Fruit fly (Drosophila melanogaster) whole organism, prepupa: ENCODE measurements around the gene Dhc1.

Experiments used
- CG10669 ChIP-seq: fragments of 200-800 bp; sonication (Bioruptor generic); optimal IDR thresholded peaks from 3 replicates; lab custom pipeline; 2018; ENCODE audit warnings: missing biosample characterization, mild to moderate bottlenecking, missing genetic modification characterization, moderate library complexity
- CG11762 ChIP-seq: fragments of 200-800 bp; sonication (Bioruptor generic); optimal IDR thresholded peaks from 3 replicates; lab custom pipeline; 2016; ENCODE audit warnings: missing biosample characterization, missing genetic modification characterization; ENCODE audit not compliant: insufficient read depth
- CG11902 ChIP-seq: fragments of 200-800 bp; sonication (Bioruptor generic); optimal IDR thresholded peaks from 3 replicates; lab custom pipeline; 2016; ENCODE audit warnings: missing biosample characterization, missing genetic modification characterization
- CG15336 ChIP-seq: fragments of 200-800 bp; sonication (Bioruptor generic); IDR thresholded peaks from 2 replicates; pipeline ENCODE4 v1.3.6; 2022; ENCODE audit warnings: missing biosample characterization, missing genetic modification characterization
- CG1621 ChIP-seq: fragments of 200-800 bp; sonication (Bioruptor generic); optimal IDR thresholded peaks from 3 replicates; lab custom pipeline; 2018; ENCODE audit warnings: missing biosample characterization, mild to moderate bottlenecking, missing genetic modification characterization
- CG32006 ChIP-seq: fragments of 200-800 bp; sonication (Bioruptor generic); optimal IDR thresholded peaks from 3 replicates; lab custom pipeline; 2017; ENCODE audit warnings: missing biosample characterization, mild to moderate bottlenecking, missing genetic modification characterization
- CG3919 ChIP-seq: fragments of 200-800 bp; sonication (Bioruptor generic); optimal IDR thresholded peaks from 3 replicates; lab custom pipeline; 2016; ENCODE audit warnings: missing biosample characterization, missing genetic modification characterization
- CG4318 ChIP-seq: fragments of 200-800 bp; sonication (Bioruptor generic); optimal IDR thresholded peaks from 3 replicates; lab custom pipeline; 2017; ENCODE audit warnings: missing biosample characterization, mild to moderate bottlenecking, missing genetic modification characterization
- CG6163 ChIP-seq: fragments of 200-800 bp; sonication (Bioruptor generic); IDR thresholded peaks from 3 replicates; pipeline ENCODE4 v1.3.6; 2022; ENCODE audit warnings: missing biosample characterization, missing genetic modification characterization
- CG6276 ChIP-seq: fragments of 200-800 bp; sonication (Bioruptor generic); optimal IDR thresholded peaks from 2 replicates; lab custom pipeline; 2017; ENCODE audit warnings: missing biosample characterization, mild to moderate bottlenecking, missing genetic modification characterization
- CG6808 ChIP-seq: fragments of 200-800 bp; sonication (Bioruptor generic); optimal IDR thresholded peaks from 3 replicates; lab custom pipeline; 2017; ENCODE audit warnings: missing biosample characterization, missing genetic modification characterization, mild to moderate bottlenecking, moderate library complexity, missing genetic modification reagents
- CG6854 ChIP-seq: fragments of 200-800 bp; sonication (Bioruptor generic); optimal IDR thresholded peaks from 2 replicates; lab custom pipeline; 2017; ENCODE audit warnings: missing biosample characterization, mild to moderate bottlenecking, missing genetic modification characterization
- CG7368 ChIP-seq: fragments of 200-800 bp; sonication (Bioruptor generic); optimal IDR thresholded peaks from 3 replicates; lab custom pipeline; 2016; ENCODE audit warnings: missing biosample characterization, missing genetic modification characterization
- CG8119 ChIP-seq: fragments of 200-800 bp; sonication (Bioruptor generic); IDR thresholded peaks from 3 replicates; pipeline ENCODE4 v1.3.6; 2022; ENCODE audit warnings: missing biosample characterization, missing genetic modification characterization
- Eip75B ChIP-seq: fragments of 200-800 bp; sonication (Bioruptor generic); optimal IDR thresholded peaks from 3 replicates; lab custom pipeline; 2016; ENCODE audit warnings: missing biosample characterization, missing genetic modification characterization
- Eip78C ChIP-seq: fragments of 200-800 bp; sonication (Bioruptor generic); peaks from one replicate; lab custom pipeline; 2016; ENCODE audit warnings: missing biosample characterization, missing genetic modification characterization
- Ets21C ChIP-seq: fragments of 200-800 bp; sonication (Bioruptor generic); optimal IDR thresholded peaks from 3 replicates; lab custom pipeline; 2016; ENCODE audit warnings: missing biosample characterization, missing genetic modification characterization
- Ets96B ChIP-seq: fragments of 200-800 bp; optimal IDR thresholded peaks from 2 replicates; lab custom pipeline; 2019; ENCODE audit warnings: missing biosample characterization, mild to moderate bottlenecking, missing genetic modification characterization, moderate library complexity
- Hr39 ChIP-seq: fragments of 200-800 bp; sonication (Bioruptor generic); optimal IDR thresholded peaks from 2 replicates; lab custom pipeline; 2016; ENCODE audit warnings: missing biosample characterization, missing genetic modification characterization
- Hr4 ChIP-seq: fragments of 200-800 bp; sonication (Bioruptor generic); optimal IDR thresholded peaks from 3 replicates; lab custom pipeline; 2016; ENCODE audit warnings: missing biosample characterization, missing genetic modification characterization
- Lpt ChIP-seq: fragments of 200-800 bp; sonication (Bioruptor generic); optimal IDR thresholded peaks from 3 replicates; lab custom pipeline; 2016; ENCODE audit warnings: missing biosample characterization, missing genetic modification characterization
- Met ChIP-seq: fragments of 200-800 bp; sonication (Bioruptor generic); optimal IDR thresholded peaks from 3 replicates; lab custom pipeline; 2016; ENCODE audit warnings: missing biosample characterization, missing genetic modification characterization
- OdsH ChIP-seq: fragments of 200-800 bp; sonication (Bioruptor generic); optimal IDR thresholded peaks from 3 replicates; lab custom pipeline; 2016; ENCODE audit warnings: missing biosample characterization, missing genetic modification characterization
- Smox ChIP-seq: fragments of 200-800 bp; sonication (Bioruptor generic); optimal IDR thresholded peaks from 3 replicates; lab custom pipeline; 2016; ENCODE audit warnings: missing biosample characterization, missing genetic modification characterization
- Sox102F ChIP-seq: fragments of 200-800 bp; sonication (Bioruptor generic); optimal IDR thresholded peaks from 2 replicates; lab custom pipeline; 2016; ENCODE audit warnings: missing biosample characterization, mild to moderate bottlenecking, missing genetic modification characterization
- Sox14 ChIP-seq: fragments of 200-800 bp; sonication (Bioruptor generic); optimal IDR thresholded peaks from 3 replicates; lab custom pipeline; 2016; ENCODE audit warnings: missing biosample characterization, missing genetic modification characterization
- Sox15 ChIP-seq: fragments of 200-800 bp; sonication (Bioruptor generic); optimal IDR thresholded peaks from 3 replicates; lab custom pipeline; 2016; ENCODE audit warnings: missing biosample characterization, missing genetic modification characterization
- achi ChIP-seq: fragments of 200-800 bp; sonication (Bioruptor generic); optimal IDR thresholded peaks from 3 replicates; lab custom pipeline; 2016; ENCODE audit warnings: missing biosample characterization, missing genetic modification characterization
- acj6 ChIP-seq: fragments of 200-800 bp; sonication (Bioruptor generic); optimal IDR thresholded peaks from 3 replicates; lab custom pipeline; 2016; ENCODE audit warnings: missing biosample characterization, missing genetic modification characterization
- dsx ChIP-seq: fragments of 200-800 bp; optimal IDR thresholded peaks from 3 replicates; lab custom pipeline; 2019; ENCODE audit warnings: missing biosample characterization, mild to moderate bottlenecking, missing genetic modification characterization, moderate library complexity; ENCODE audit not compliant: poor library complexity, severe bottlenecking
- eg ChIP-seq: fragments of 200-800 bp; sonication (Bioruptor generic); IDR thresholded peaks from 3 replicates; pipeline ENCODE4 v1.3.6; 2022; ENCODE audit warnings: missing biosample characterization, missing genetic modification characterization
- esn ChIP-seq: fragments of 200-800 bp; sonication (Bioruptor generic); optimal IDR thresholded peaks from 2 replicates; lab custom pipeline; 2016; ENCODE audit warnings: missing biosample characterization, mild to moderate bottlenecking, missing genetic modification characterization, moderate library complexity
- fkh ChIP-seq: fragments of 200-800 bp; sonication (Bioruptor generic); optimal IDR thresholded peaks from 3 replicates; lab custom pipeline; 2017; ENCODE audit warnings: missing biosample characterization, mild to moderate bottlenecking, missing genetic modification characterization, moderate library complexity
- lz ChIP-seq: fragments of 200-800 bp; sonication (Bioruptor generic); optimal IDR thresholded peaks from 3 replicates; lab custom pipeline; 2016; ENCODE audit warnings: missing biosample characterization, missing genetic modification characterization
- spab ChIP-seq: fragments of 200-800 bp; sonication (Bioruptor generic); optimal IDR thresholded peaks from 2 replicates; lab custom pipeline; 2017; ENCODE audit warnings: missing biosample characterization, mild to moderate bottlenecking, missing genetic modification characterization, missing genetic modification reagents
- vri ChIP-seq: fragments of 200-800 bp; sonication (Bioruptor generic); optimal IDR thresholded peaks from 3 replicates; lab custom pipeline; 2016; ENCODE audit warnings: missing biosample characterization, mild to moderate bottlenecking, missing genetic modification characterization

Dhc1 gene

dm6 chr3R:9626880-9627401 lies 47.5 kb downstream of the Dhc1 start, which contains the start of the genes CG9427 and CG8319 (continued):
- TF ChIP-seq CG6276 (GFP tag; lab: Kevin White, UChicago) (no peak), esn (peak; percentile 80), CG6808 (no peak), spab (GFP tag; lab: Kevin White, UChicago) (no peak), fkh (GFP tag; lab: Kevin White, UChicago) (peak; percentile 93), Hr39 (peak; percentile 55), CG15336 (GFP tag; lab: Robert Waterston, UW) (peak; percentile 31; the same call in 1 of the 2 replicates), achi (GFP tag; lab: Kevin White, UChicago) (peak; percentile 21), CG11902 (GFP tag; lab: Kevin White, UChicago) (peak; percentile 10), Smox (GFP tag; lab: Kevin White, UChicago) (peak; percentile 66), vri (GFP tag; lab: Kevin White, UChicago) (peak; percentile 16), Hr4 (GFP tag; lab: Kevin White, UChicago) (no peak), Ets21C (GFP tag; lab: Kevin White, UChicago) (no peak), OdsH (GFP tag; lab: Kevin White, UChicago) (peak; percentile 53), Sox14 (peak; percentile 97), dsx (no peak), Eip75B (peak; percentile 66), CG11762 (GFP tag; lab: Kevin White, UChicago) (no peak), Sox102F (peak; percentile 52), Sox15 (no peak), CG8119 (no peak), lz (GFP tag; lab: Kevin White, UChicago) (peak; percentile 68), CG10669 (GFP tag; lab: Kevin White, UChicago) (no peak), Ets96B (tag; lab: Kevin White, UChicago) (peak; percentile 25), CG7368 (GFP tag; lab: Kevin White, UChicago) (peak; percentile 0), Eip78C (GFP tag; lab: Kevin White, UChicago) (peak; percentile 89)

dm6 chr3R:9626266-9626665 lies 48.2 kb downstream of the Dhc1 start:
- TF ChIP-seq CG11762 (GFP tag; lab: Kevin White, UChicago): no peak
- no peak for TF ChIP-seq CG4318 (GFP tag; lab: Kevin White, UChicago)
- no peak for TF ChIP-seq acj6 (GFP tag; lab: Kevin White, UChicago)
- TF ChIP-seq esn: no peak
- TF ChIP-seq dsx: no peak
- peak; percentile 6 for TF ChIP-seq CG6854 (GFP tag; lab: Kevin White, UChicago)
- TF ChIP-seq Ets21C (GFP tag; lab: Kevin White, UChicago): no peak
- TF ChIP-seq Eip78C (GFP tag; lab: Kevin White, UChicago): peak; percentile 14

DNA sequence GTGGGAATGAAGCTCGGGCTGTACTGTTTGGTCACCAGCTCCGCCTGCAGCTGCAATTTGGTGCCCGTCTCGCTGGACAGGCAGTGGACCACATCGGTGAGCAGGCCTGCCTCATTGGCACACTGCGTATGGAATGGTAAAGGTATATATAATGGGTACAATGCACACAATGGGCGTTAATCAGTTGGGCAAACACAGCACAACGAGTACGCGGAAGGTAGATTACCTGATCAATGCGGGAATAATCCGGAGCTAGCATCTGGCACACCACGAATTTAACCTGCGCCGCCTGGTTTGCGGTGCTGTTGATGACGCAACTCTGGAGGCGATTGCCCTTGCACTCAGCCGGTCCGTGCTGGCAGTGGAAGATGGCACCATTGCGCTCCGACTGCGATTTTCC lies 49.0 kb downstream of the Dhc1 start:
- TF ChIP-seq vri (GFP tag; lab: Kevin White, UChicago) (peak; percentile 52), eg (GFP tag; lab: Robert Waterston, UW) (no peak), Met (GFP tag; lab: Kevin White, UChicago) (no peak), CG1621 (tag; lab: Kevin White, UChicago) (peak; percentile 56), CG6163 (GFP tag; lab: Robert Waterston, UW) (peak; percentile 31; the same call in 1 of the 3 replicates), CG32006 (GFP tag; lab: Kevin White, UChicago) (no peak), CG15336 (GFP tag; lab: Robert Waterston, UW) (0 out of 2 replicates have a peak, but pooled peaks have one; percentile 22), fkh (GFP tag; lab: Kevin White, UChicago) (peak; percentile 17)
- TF ChIP-seq, all 60 proteins: peak for 5

DNA sequence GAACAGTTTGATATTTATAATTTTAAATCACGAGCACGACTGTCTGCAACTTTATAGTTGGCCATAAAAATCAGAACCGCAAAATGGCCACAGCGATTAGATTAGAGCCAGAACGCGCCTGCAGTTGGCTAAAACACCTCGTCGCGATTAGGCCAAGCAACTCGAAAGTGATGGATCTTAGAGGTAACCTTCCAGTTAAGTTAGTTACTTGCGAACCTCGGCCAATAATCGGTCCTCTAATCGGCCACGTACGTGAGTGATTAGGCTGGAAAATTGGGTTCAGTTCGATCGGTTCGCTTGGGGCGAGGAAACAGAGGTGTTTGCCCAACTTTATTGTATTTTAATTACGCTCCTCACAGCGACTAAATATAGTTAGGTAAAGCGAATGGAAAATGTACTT lies 54.2 kb downstream of the Dhc1 start:
- TF ChIP-seq CG3919 (no peak), Ets21C (GFP tag; lab: Kevin White, UChicago) (no peak), Sox14 (no peak), fkh (GFP tag; lab: Kevin White, UChicago) (no peak), Eip78C (GFP tag; lab: Kevin White, UChicago) (no peak), OdsH (GFP tag; lab: Kevin White, UChicago) (no peak), CG1621 (tag; lab: Kevin White, UChicago) (no peak), CG10669 (GFP tag; lab: Kevin White, UChicago) (no peak), lz (GFP tag; lab: Kevin White, UChicago) (no peak), CG4318 (GFP tag; lab: Kevin White, UChicago) (no peak), CG7368 (GFP tag; lab: Kevin White, UChicago) (no peak), CG6276 (GFP tag; lab: Kevin White, UChicago) (no peak), CG32006 (GFP tag; lab: Kevin White, UChicago) (no peak), CG15336 (GFP tag; lab: Robert Waterston, UW) (no peak), Hr4 (GFP tag; lab: Kevin White, UChicago) (no peak), Ets96B (tag; lab: Kevin White, UChicago) (no peak), Smox (GFP tag; lab: Kevin White, UChicago) (no peak), Lpt (GFP tag; lab: Kevin White, UChicago) (no peak)
